Worm (Caenorhabditis elegans): ENCODE measurements around the gene F52D2.6.

DNA sequence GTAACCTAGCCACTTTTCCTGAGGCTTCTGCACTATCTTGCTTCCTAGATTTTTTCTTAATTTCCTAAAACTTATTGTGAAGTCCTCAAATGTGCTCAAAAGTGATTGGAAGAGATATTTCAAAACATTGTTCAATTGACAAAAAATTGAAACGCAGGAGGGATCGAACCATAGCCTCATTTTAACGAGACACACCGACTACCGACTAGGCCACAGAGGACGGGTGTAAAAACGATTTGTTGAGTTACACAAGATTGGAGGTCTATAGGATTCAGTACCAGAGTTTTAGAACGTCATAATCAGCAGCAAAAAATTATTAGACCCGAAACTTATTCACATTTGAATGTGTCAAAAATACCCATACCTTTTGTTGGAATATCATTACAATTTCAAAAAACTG lies 36.5 kb upstream of the F52D2.6 start:
- TF ChIP-seq ztf-11 (tag; optimal IDR thresholded peaks at IDR 0.05) (no peak), unc-62 (GFP tag; optimal IDR thresholded peaks at IDR 0.05) (no peak)

Measured in whole organism, mixed stage, embryonic.